Worm (Caenorhabditis elegans) whole organism, late embryonic: ENCODE results near the gene mlt-10.

Experiments used
- C38D4.7 ChIP-seq: fragments of 200-800 bp; sonication (Bioruptor generic); optimal IDR thresholded peaks from 2 replicates; lab custom pipeline; 2018; ENCODE audit warnings: mild to moderate bottlenecking, missing genetic modification characterization, moderate library complexity, missing compliant biosample characterization
- F13H6.1 ChIP-seq: sonication (generic microtip); optimal IDR thresholded peaks from 2 replicates; lab custom pipeline; 2016; ENCODE audit warnings: missing genetic modification characterization, missing compliant biosample characterization
- K09A11.1 ChIP-seq: sonication (generic microtip); optimal IDR thresholded peaks from 2 replicates; lab custom pipeline; 2017; ENCODE audit warnings: antibody characterized with exemption, mild to moderate bottlenecking, missing genetic modification characterization, missing compliant biosample characterization; ENCODE audit not compliant: insufficient read depth
- T23F11.4 ChIP-seq: fragments of 200-800 bp; sonication (Bioruptor generic); optimal IDR thresholded peaks from 2 replicates; lab custom pipeline; 2018; ENCODE audit warnings: mild to moderate bottlenecking, missing genetic modification characterization, missing compliant biosample characterization
- ahr-1 ChIP-seq: sonication (generic microtip); optimal IDR thresholded peaks from 2 replicates; lab custom pipeline; 2016; ENCODE audit warnings: missing genetic modification characterization, missing compliant biosample characterization
- ama-1 ChIP-seq: fragments of 150-350 bp; optimal IDR thresholded peaks from 2 replicates; lab custom pipeline; 2014
- ceh-14 ChIP-seq: sonication (generic microtip); optimal IDR thresholded peaks from 2 replicates; lab custom pipeline; 2016; ENCODE audit warnings: missing genotype, missing genetic modification characterization, missing compliant biosample characterization
- ceh-19 ChIP-seq: fragments of 200-800 bp; sonication (Bioruptor generic); optimal IDR thresholded peaks from 2 replicates; lab custom pipeline; 2018; ENCODE audit warnings: mild to moderate bottlenecking, missing genetic modification characterization, missing compliant biosample characterization
- ceh-24 ChIP-seq: sonication (generic microtip); optimal IDR thresholded peaks from 2 replicates; lab custom pipeline; 2016; ENCODE audit warnings: mild to moderate bottlenecking, missing genetic modification characterization, missing compliant biosample characterization
- ceh-31 ChIP-seq: sonication (generic microtip); optimal IDR thresholded peaks from 2 replicates; lab custom pipeline; 2016; ENCODE audit warnings: missing genetic modification characterization, missing compliant biosample characterization
- ceh-6 ChIP-seq: fragments of 200-800 bp; sonication (Bioruptor generic); optimal IDR thresholded peaks from 2 replicates; lab custom pipeline; 2018; ENCODE audit warnings: mild to moderate bottlenecking, missing genetic modification characterization, missing compliant biosample characterization
- elt-2 ChIP-seq: sonication (generic microtip); optimal IDR thresholded peaks from 2 replicates; lab custom pipeline; 2016; ENCODE audit warnings: missing genetic modification reagents, missing genetic modification characterization, missing compliant biosample characterization
- fkh-10 ChIP-seq: fragments of 150-350 bp; optimal IDR thresholded peaks from 2 replicates; lab custom pipeline; 2014; ENCODE audit warnings: missing biosample characterization, missing genetic modification reagents, missing genetic modification characterization
- hlh-13 ChIP-seq: fragments of 200-800 bp; sonication (Bioruptor generic); optimal IDR thresholded peaks from 2 replicates; lab custom pipeline; 2018; ENCODE audit warnings: mild to moderate bottlenecking, missing genetic modification characterization, missing compliant biosample characterization
- hlh-6 ChIP-seq: sonication (generic microtip); optimal IDR thresholded peaks from 2 replicates; lab custom pipeline; 2016; ENCODE audit warnings: missing genotype, missing genetic modification characterization, missing compliant biosample characterization
- hlh-8 ChIP-seq: sonication (generic microtip); optimal IDR thresholded peaks from 2 replicates; lab custom pipeline; 2016; ENCODE audit warnings: missing genotype, missing genetic modification characterization, missing compliant biosample characterization
- lim-6 ChIP-seq: sonication (generic microtip); optimal IDR thresholded peaks from 2 replicates; lab custom pipeline; 2016; ENCODE audit warnings: missing genetic modification characterization, missing compliant biosample characterization
- lin-11 ChIP-seq: fragments of 200-800 bp; sonication (Bioruptor generic); optimal IDR thresholded peaks from 2 replicates; lab custom pipeline; 2018; ENCODE audit warnings: mild to moderate bottlenecking, missing genetic modification characterization, missing compliant biosample characterization
- nfya-1 ChIP-seq: sonication (generic microtip); optimal IDR thresholded peaks from 2 replicates; lab custom pipeline; 2017; ENCODE audit warnings: missing genetic modification characterization, mild to moderate bottlenecking, missing compliant biosample characterization, antibody characterized with exemption, moderate library complexity
- nhr-232 ChIP-seq: sonication (generic microtip); optimal IDR thresholded peaks from 2 replicates; lab custom pipeline; 2016; ENCODE audit warnings: missing genetic modification characterization, missing compliant biosample characterization
- odd-2 ChIP-seq: sonication (generic microtip); optimal IDR thresholded peaks from 2 replicates; lab custom pipeline; 2017; ENCODE audit warnings: antibody characterized with exemption, mild to moderate bottlenecking, missing genetic modification characterization, missing compliant biosample characterization
- pag-3 ChIP-seq: sonication (generic microtip); optimal IDR thresholded peaks from 2 replicates; lab custom pipeline; 2016; ENCODE audit warnings: missing compliant biosample characterization, missing genetic modification characterization, borderline replicate concordance
- pat-9 ChIP-seq: fragments of 200-800 bp; sonication (Bioruptor generic); optimal IDR thresholded peaks from 2 replicates; lab custom pipeline; 2018; ENCODE audit warnings: mild to moderate bottlenecking, missing genetic modification characterization, moderate library complexity, missing compliant biosample characterization
- pax-1 ChIP-seq: fragments of 150-350 bp; optimal IDR thresholded peaks from 2 replicates; lab custom pipeline; 2014; ENCODE audit warnings: missing biosample characterization, missing genetic modification characterization
- pqm-1 ChIP-seq: sonication (generic microtip); optimal IDR thresholded peaks from 2 replicates; lab custom pipeline; 2016; ENCODE audit warnings: missing genetic modification characterization, missing compliant biosample characterization
- ref-2 ChIP-seq: sonication (generic microtip); optimal IDR thresholded peaks from 2 replicates; lab custom pipeline; 2016; ENCODE audit warnings: missing genetic modification characterization, missing compliant biosample characterization
- sdc-2 ChIP-seq: sonication (generic microtip); optimal IDR thresholded peaks from 2 replicates; lab custom pipeline; 2016; ENCODE audit warnings: missing genotype, missing genetic modification characterization, missing compliant biosample characterization
- sox-2 ChIP-seq: fragments of 200-800 bp; sonication (Bioruptor generic); IDR thresholded peaks from 2 replicates; pipeline ENCODE4 v1.3.6; 2022; ENCODE audit warnings: missing genetic modification reagents, missing genetic modification characterization, missing compliant biosample characterization
- ttx-3 ChIP-seq: sonication (generic microtip); optimal IDR thresholded peaks from 2 replicates; lab custom pipeline; 2016; ENCODE audit warnings: missing genetic modification reagents, missing genetic modification characterization, missing compliant biosample characterization
- unc-42 ChIP-seq: sonication (generic microtip); optimal IDR thresholded peaks from 2 replicates; lab custom pipeline; 2016; ENCODE audit warnings: missing genotype, missing genetic modification characterization, missing compliant biosample characterization
- zip-5 ChIP-seq: sonication (generic microtip); optimal IDR thresholded peaks from 2 replicates; lab custom pipeline; 2016; ENCODE audit warnings: missing genetic modification characterization, missing compliant biosample characterization

Gene mlt-10

DNA sequence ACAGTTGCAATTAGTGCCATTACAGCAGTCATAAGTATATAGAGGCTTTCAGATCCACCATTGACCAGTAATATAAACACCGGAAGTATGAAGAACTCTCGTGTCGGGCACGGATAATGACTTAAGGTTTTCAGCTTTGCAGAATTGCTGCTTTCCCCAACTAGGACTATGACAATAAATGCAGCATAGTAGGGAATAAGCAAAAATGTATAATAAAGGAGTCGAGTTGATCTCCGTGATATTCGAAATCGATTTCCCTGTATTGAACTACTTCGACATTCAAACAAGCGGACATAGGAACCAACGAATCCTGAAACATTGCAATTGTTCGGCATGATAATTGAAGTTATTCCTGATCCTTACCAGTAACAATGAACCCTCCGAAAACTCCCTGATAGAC lies 37.9 kb upstream of the mlt-10 start:
- TF ChIP-seq pag-3 (tag; lab: Kevin White, UChicago) (no peak), sox-2 (GFP tag; lab: Robert Waterston, UW) (no peak), ama-1 (lab: Kevin White, UChicago) (no peak), T23F11.4 (GFP tag; lab: Kevin White, UChicago) (no peak), ceh-31 (no peak), F13H6.1 (tag; lab: Kevin White, UChicago) (no peak), ahr-1 (tag; lab: Kevin White, UChicago) (no peak)

DNA sequence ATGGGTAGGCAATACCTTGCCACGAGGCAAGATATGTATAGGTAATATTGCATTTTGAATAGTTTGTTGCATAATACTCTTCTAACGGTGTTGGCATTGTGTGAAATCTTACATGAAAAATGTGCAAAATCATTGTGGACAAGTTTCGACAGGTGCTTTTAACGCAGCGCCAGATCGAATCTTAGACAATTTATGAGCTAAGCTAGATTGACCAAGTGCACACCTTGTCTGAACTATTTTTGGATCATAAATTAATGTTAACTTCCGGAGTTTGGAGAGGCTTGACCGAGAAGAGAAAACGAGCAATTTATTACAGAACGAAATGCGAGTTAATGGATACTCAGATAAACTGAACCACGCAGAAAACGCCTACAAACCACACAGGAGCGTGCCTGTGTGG lies 37.3 kb upstream of the mlt-10 start, which contains the start of gene srh-105:
srh-105 (minus strand) TSS at position 101 of the 400 bp plus-strand sequence.
- no peak for TF ChIP-seq ama-1 (lab: Kevin White, UChicago)
- TF ChIP-seq pqm-1 (tag; lab: Kevin White, UChicago), result no peak
- TF ChIP-seq lim-6 (tag; lab: Kevin White, UChicago), result no peak
- TF ChIP-seq nhr-232, result no peak
- TF ChIP-seq ceh-19 (GFP tag; lab: Kevin White, UChicago), result no peak

ce11 chrII:511968-512367 lies 34.5 kb upstream of the mlt-10 start:
- no peak for TF ChIP-seq nfya-1 (tag; lab: Kevin White, UChicago)
- TF ChIP-seq, all 69 proteins: peak for 0

- no peak for TF ChIP-seq ama-1 (lab: Kevin White, UChicago)
- TF ChIP-seq fkh-10 (GFP tag; lab: Kevin White, UChicago), result no peak
- TF ChIP-seq hlh-13 (GFP tag; lab: Kevin White, UChicago), result no peak
- TF ChIP-seq ceh-31, result no peak
- TF ChIP-seq lin-11, result no peak
- TF ChIP-seq unc-42 (tag; lab: Kevin White, UChicago), result no peak
- TF ChIP-seq C38D4.7 (GFP tag; lab: Kevin White, UChicago), result no peak
- no peak for TF ChIP-seq ref-2 (tag; lab: Kevin White, UChicago)
- TF ChIP-seq hlh-8 (tag; lab: Kevin White, UChicago), result no peak
Observed at ce11 chrII:512630-513029, 33.9 kb upstream of the mlt-10 start.

ce11 chrII:515765-516164 lies 30.7 kb upstream of the mlt-10 start, which contains the start of gene mab-9:
Gene mab-9, plus strand, starts transcription at chrII:516024.
- TF ChIP-seq nfya-1 (tag; lab: Kevin White, UChicago), result peak; percentile 76
- TF ChIP-seq sdc-2, result no peak

- TF ChIP-seq elt-2 (tag; lab: Kevin White, UChicago) (peak; percentile 90), pax-1 (no peak)
Observed at ce11 chrII:521720-522119, 24.8 kb upstream of the mlt-10 start.

- TF ChIP-seq zip-5 (tag; lab: Kevin White, UChicago), result no peak
- no peak for TF ChIP-seq ceh-6
- no peak for TF ChIP-seq hlh-6 (tag; lab: Kevin White, UChicago)
- no peak for TF ChIP-seq nfya-1 (tag; lab: Kevin White, UChicago)
- no peak for TF ChIP-seq odd-2 (tag; lab: Kevin White, UChicago)
- TF ChIP-seq ceh-24, result no peak
- no peak for TF ChIP-seq ceh-14 (tag; lab: Kevin White, UChicago)
- no peak for TF ChIP-seq pat-9 (tag; lab: Kevin White, UChicago)
- no peak for TF ChIP-seq ttx-3 (tag; lab: Kevin White, UChicago)
- no peak for TF ChIP-seq K09A11.1
Observed at ce11 chrII:522302-522701, 24.2 kb upstream of the mlt-10 start, which contains the start of gene slc-36.2. Gene slc-36.2, plus strand, starts transcription at chrII:522602.
